Worm (Caenorhabditis elegans) whole organism, L4/young adult: ENCODE results near the gene Y54G2A.37.
"Not testable (repeated sequence)": the region's sequence is repeated elsewhere in the genome, so short reads cannot be mapped to it uniquely, and the experiment has no call there.

ENCODE experiments used
- W03F9.2 ChIP-seq: fragments of 150-350 bp; optimal IDR thresholded peaks from 2 replicates; lab custom pipeline; 2014; ENCODE audit warnings: missing biosample characterization, missing genetic modification characterization
- dao-5 ChIP-seq: sonication (generic microtip); optimal IDR thresholded peaks from 2 replicates; lab custom pipeline; 2016; ENCODE audit warnings: missing genotype, missing genetic modification characterization, moderate library complexity, missing compliant biosample characterization
- him-1 ChIP-seq: sonication (generic microtip); optimal IDR thresholded peaks from 2 replicates; lab custom pipeline; 2016; ENCODE audit warnings: missing genotype, missing genetic modification reagents, missing genetic modification characterization, missing compliant biosample characterization

DNA sequence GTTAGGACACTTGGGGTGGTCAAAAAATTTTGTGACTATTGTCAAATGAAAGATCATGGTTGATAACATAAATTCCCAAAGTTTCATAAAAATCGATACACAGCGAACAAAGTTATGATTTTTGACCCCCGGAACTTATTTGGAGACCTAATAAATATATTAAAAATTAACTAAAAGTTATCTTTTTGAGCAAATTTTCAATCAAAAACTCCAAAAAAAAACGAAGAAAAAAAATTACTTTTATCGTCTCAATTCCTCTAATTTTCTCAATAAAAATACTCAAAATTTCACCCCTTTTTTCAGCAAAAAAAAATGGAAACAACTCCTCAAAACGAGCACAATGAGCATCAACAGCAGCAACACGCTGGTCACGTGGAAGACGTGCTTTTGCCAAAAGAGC is 32.1 kb upstream of the Y54G2A.37 start, which contains the start of gene atln-1:
- TF ChIP-seq him-1 (tag; lab: Kevin White, UChicago); W03F9.2 (tag; lab: Kevin White, UChicago); dao-5: not testable (repeated sequence)
